Fruit fly (Drosophila melanogaster) whole organism, embryonic: ENCODE data around the gene Grip75.

Experiments
- Adf1 ChIP-seq: fragments of 200-800 bp; sonication (Bioruptor generic); IDR thresholded peaks from 2 replicates; pipeline ENCODE4 v1.3.6; 2022; ENCODE audit warnings: missing biosample characterization, missing genetic modification characterization
- Aef1 ChIP-seq: fragments of 200-800 bp; sonication (Bioruptor generic); IDR thresholded peaks from 3 replicates; pipeline ENCODE4 v1.3.6; 2022; ENCODE audit warnings: missing biosample characterization, missing genetic modification characterization
- Atf3 ChIP-seq: fragments of 200-800 bp; sonication (Bioruptor generic); optimal IDR thresholded peaks from 3 replicates; lab custom pipeline; 2016; ENCODE audit warnings: missing biosample characterization, missing genetic modification characterization
- BEAF-32 ChIP-seq: fragments of 200-800 bp; sonication (Bioruptor generic); optimal IDR thresholded peaks from 3 replicates; lab custom pipeline; 2017; ENCODE audit warnings: missing biosample characterization, missing genetic modification characterization, mild to moderate bottlenecking, moderate library complexity, missing genetic modification reagents
- Bteb2 ChIP-seq: fragments of 200-800 bp; sonication (Bioruptor generic); optimal IDR thresholded peaks from 2 replicates; lab custom pipeline; 2016; ENCODE audit warnings: missing biosample characterization, missing genetic modification characterization
- CG10209 ChIP-seq: fragments of 200-800 bp; sonication (Bioruptor generic); optimal IDR thresholded peaks from 3 replicates; lab custom pipeline; 2017; ENCODE audit warnings: missing biosample characterization, mild to moderate bottlenecking, missing genetic modification characterization, missing genetic modification reagents
- CG10267 ChIP-seq: fragments of 200-800 bp; sonication (Bioruptor generic); optimal IDR thresholded peaks from 2 replicates; lab custom pipeline; 2018; ENCODE audit warnings: missing biosample characterization, mild to moderate bottlenecking, missing genetic modification characterization, moderate library complexity
- CG12236 ChIP-seq: fragments of 200-800 bp; sonication (Bioruptor generic); optimal IDR thresholded peaks from 2 replicates; lab custom pipeline; 2016; ENCODE audit warnings: missing biosample characterization, missing genetic modification characterization
- CG12391 ChIP-seq: fragments of 200-800 bp; sonication (Bioruptor generic); optimal IDR thresholded peaks from 3 replicates; lab custom pipeline; 2018; ENCODE audit warnings: missing biosample characterization, mild to moderate bottlenecking, missing genetic modification characterization, moderate library complexity
- CG13424 ChIP-seq: fragments of 200-800 bp; sonication (Bioruptor generic); optimal IDR thresholded peaks from 2 replicates; lab custom pipeline; 2019; ENCODE audit warnings: missing biosample characterization, mild to moderate bottlenecking, missing genetic modification characterization, moderate library complexity
- CG14965 ChIP-seq: fragments of 200-800 bp; sonication (Bioruptor generic); optimal IDR thresholded peaks from 2 replicates; lab custom pipeline; 2016; ENCODE audit warnings: missing biosample characterization, missing genetic modification characterization, borderline replicate concordance
- CG1647 ChIP-seq: fragments of 200-800 bp; sonication (Bioruptor generic); optimal IDR thresholded peaks from 3 replicates; lab custom pipeline; 2016; ENCODE audit warnings: missing biosample characterization, missing genetic modification characterization
- CG16815 ChIP-seq: fragments of 200-800 bp; sonication (Bioruptor generic); optimal IDR thresholded peaks from 3 replicates; lab custom pipeline; 2017; ENCODE audit warnings: missing biosample characterization, mild to moderate bottlenecking, missing genetic modification characterization
- CG31365 ChIP-seq: fragments of 200-800 bp; sonication (Bioruptor generic); optimal IDR thresholded peaks from 2 replicates; lab custom pipeline; 2018; ENCODE audit warnings: missing biosample characterization, mild to moderate bottlenecking, missing genetic modification characterization
- CG32532 ChIP-seq: fragments of 200-800 bp; sonication (Bioruptor generic); IDR thresholded peaks from 2 replicates; pipeline ENCODE4 v1.3.6; 2022; ENCODE audit warnings: missing biosample characterization, missing genetic modification characterization
- CG3847 ChIP-seq: fragments of 200-800 bp; sonication (Bioruptor generic); IDR thresholded peaks from 2 replicates; pipeline ENCODE4 v1.3.6; 2022; ENCODE audit warnings: missing biosample characterization, missing genetic modification characterization
- CG43689 ChIP-seq: fragments of 200-800 bp; sonication (Bioruptor generic); IDR thresholded peaks from 2 replicates; pipeline ENCODE4 v1.3.6; 2022; ENCODE audit warnings: missing biosample characterization, missing genetic modification characterization
- CG5245 ChIP-seq: fragments of 200-800 bp; sonication (Bioruptor generic); optimal IDR thresholded peaks from 3 replicates; lab custom pipeline; 2016; ENCODE audit warnings: missing biosample characterization, missing genetic modification characterization
- CG8478 ChIP-seq: fragments of >200 bp; optimal IDR thresholded peaks from 2 replicates; lab custom pipeline; 2018
- CG8765 ChIP-seq: fragments of 200-800 bp; sonication (Bioruptor generic); IDR thresholded peaks from 2 replicates; pipeline ENCODE4 v1.3.6; 2022; ENCODE audit warnings: missing biosample characterization, missing genetic modification characterization
- CG9215 ChIP-seq: fragments of 200-800 bp; sonication (Bioruptor generic); IDR thresholded peaks from 2 replicates; pipeline ENCODE4 v1.3.6; 2022; ENCODE audit warnings: missing biosample characterization, missing genetic modification characterization
- Doc3 ChIP-seq: fragments of 200-800 bp; sonication (Bioruptor generic); IDR thresholded peaks from 3 replicates; pipeline ENCODE4 v1.3.6; 2022; ENCODE audit warnings: missing biosample characterization, missing genetic modification characterization; ENCODE audit not compliant: partially characterized antibody
- HLHmδ ChIP-seq: fragments of 200-800 bp; sonication (Bioruptor generic); optimal IDR thresholded peaks from 2 replicates; lab custom pipeline; 2018; ENCODE audit warnings: missing biosample characterization, mild to moderate bottlenecking, missing genetic modification characterization, moderate library complexity
- Hr39 ChIP-seq: fragments of >200 bp; optimal IDR thresholded peaks from 2 replicates; lab custom pipeline; 2017
- Mad ChIP-seq: fragments of 200-800 bp; sonication (Bioruptor generic); optimal IDR thresholded peaks from 2 replicates; lab custom pipeline; 2016; ENCODE audit warnings: missing biosample characterization, missing genetic modification characterization
- Med ChIP-seq: fragments of 200-800 bp; sonication (Bioruptor generic); peaks from one replicate; lab custom pipeline; 2016; ENCODE audit warnings: missing biosample characterization, missing genetic modification characterization, mild to moderate bottlenecking, inconsistent platforms, moderate library complexity
- NK7.1 ChIP-seq: fragments of 200-800 bp; sonication (Bioruptor generic); optimal IDR thresholded peaks from 3 replicates; lab custom pipeline; 2016; ENCODE audit warnings: missing biosample characterization, missing genetic modification characterization
- Oaz ChIP-seq: fragments of 200-800 bp; sonication (Bioruptor generic); IDR thresholded peaks from 2 replicates; pipeline ENCODE4 v1.3.6; 2022; ENCODE audit warnings: missing biosample characterization, missing genetic modification characterization
- Optix ChIP-seq: fragments of 200-800 bp; sonication (Bioruptor generic); IDR thresholded peaks from 3 replicates; pipeline ENCODE4 v1.3.6; 2022; ENCODE audit warnings: missing biosample characterization, missing genetic modification characterization
- Pdp1 ChIP-seq, 2 experiments: fragments of 200-800 bp; sonication (Bioruptor generic); optimal IDR thresholded peaks; 3 replicates each; lab custom pipeline; 2016; ENCODE audit warnings: missing biosample characterization in 2 of 2, missing genetic modification characterization in 2 of 2, mild to moderate bottlenecking in 1 of 2, moderate library complexity in 1 of 2
- YL-1 ChIP-seq: fragments of 200-800 bp; sonication (Bioruptor generic); optimal IDR thresholded peaks from 3 replicates; lab custom pipeline; 2017; ENCODE audit warnings: missing biosample characterization, mild to moderate bottlenecking, missing genetic modification characterization
- bigmax ChIP-seq: fragments of 200-800 bp; sonication (Bioruptor generic); optimal IDR thresholded peaks from 2 replicates; lab custom pipeline; 2018; ENCODE audit warnings: missing biosample characterization, mild to moderate bottlenecking, missing genetic modification characterization
- cas ChIP-seq: fragments of 200-800 bp; sonication (Bioruptor generic); IDR thresholded peaks from 2 replicates; pipeline ENCODE4 v1.3.6; 2022; ENCODE audit warnings: missing biosample characterization, missing genetic modification characterization
- chn ChIP-seq: fragments of 200-800 bp; sonication (Bioruptor generic); optimal IDR thresholded peaks from 2 replicates; lab custom pipeline; 2016; ENCODE audit warnings: missing biosample characterization, missing genetic modification characterization
- corto ChIP-seq: fragments of 200-800 bp; sonication (Bioruptor generic); optimal IDR thresholded peaks from 2 replicates; lab custom pipeline; 2016; ENCODE audit warnings: missing biosample characterization, mild to moderate bottlenecking, missing genetic modification characterization, moderate library complexity
- croc ChIP-seq: fragments of 200-800 bp; sonication (Bioruptor generic); conservative IDR thresholded peaks from 3 replicates; pipeline ENCODE4 v1.3.6; 2022; ENCODE audit warnings: missing biosample characterization, missing genetic modification characterization
- disco-r ChIP-seq: fragments of 200-800 bp; sonication (Bioruptor generic); optimal IDR thresholded peaks from 2 replicates; lab custom pipeline; 2016; ENCODE audit warnings: missing biosample characterization, missing genetic modification characterization
- ham ChIP-seq: fragments of 200-800 bp; sonication (Bioruptor generic); IDR thresholded peaks from 2 replicates; pipeline ENCODE4 v1.3.6; 2022; ENCODE audit warnings: missing biosample characterization, missing genetic modification characterization
- her ChIP-seq: fragments of 200-800 bp; sonication (Bioruptor generic); optimal IDR thresholded peaks from 2 replicates; lab custom pipeline; 2016; ENCODE audit warnings: missing biosample characterization, missing genetic modification characterization
- inv ChIP-seq: fragments of 200-800 bp; sonication (Bioruptor generic); IDR thresholded peaks from 2 replicates; pipeline ENCODE4 v1.3.6; 2022; ENCODE audit warnings: missing biosample characterization, missing genetic modification characterization; ENCODE audit not compliant: partially characterized antibody
- klu ChIP-seq: fragments of 200-800 bp; sonication (Bioruptor generic); IDR thresholded peaks from 2 replicates; pipeline ENCODE4 v1.3.6; 2022; ENCODE audit warnings: missing biosample characterization, missing genetic modification characterization
- lbe ChIP-seq: fragments of 200-800 bp; sonication (Bioruptor generic); optimal IDR thresholded peaks from 2 replicates; lab custom pipeline; 2016; ENCODE audit warnings: missing biosample characterization, mild to moderate bottlenecking, missing genetic modification characterization
- mirr ChIP-seq: fragments of 200-800 bp; sonication (Bioruptor generic); optimal IDR thresholded peaks from 3 replicates; lab custom pipeline; 2018; ENCODE audit warnings: missing biosample characterization, mild to moderate bottlenecking, missing genetic modification characterization
- nerfin-1 ChIP-seq: fragments of 200-800 bp; sonication (Bioruptor generic); optimal IDR thresholded peaks from 3 replicates; lab custom pipeline; 2019; ENCODE audit warnings: missing biosample characterization, mild to moderate bottlenecking, missing genetic modification characterization, moderate library complexity
- p53 ChIP-seq: fragments of 200-800 bp; sonication (Bioruptor generic); optimal IDR thresholded peaks from 2 replicates; lab custom pipeline; 2016; ENCODE audit warnings: missing biosample characterization, missing genetic modification characterization
- phol ChIP-seq: fragments of 200-800 bp; sonication (Bioruptor generic); optimal IDR thresholded peaks from 3 replicates; lab custom pipeline; 2018; ENCODE audit warnings: missing biosample characterization, mild to moderate bottlenecking, missing genetic modification characterization, moderate library complexity
- pita ChIP-seq: fragments of 200-800 bp; sonication (Bioruptor generic); optimal IDR thresholded peaks from 2 replicates; lab custom pipeline; 2017; ENCODE audit warnings: missing biosample characterization, mild to moderate bottlenecking, missing genetic modification characterization
- sob ChIP-seq: fragments of 200-800 bp; sonication (Bioruptor generic); IDR thresholded peaks from 2 replicates; pipeline ENCODE4 v1.3.6; 2022; ENCODE audit warnings: missing biosample characterization, missing genetic modification characterization
- trh ChIP-seq: fragments of 200-800 bp; sonication (Bioruptor generic); optimal IDR thresholded peaks from 2 replicates; lab custom pipeline; 2016; ENCODE audit warnings: missing biosample characterization, missing genetic modification characterization
- ttk ChIP-seq: fragments of 200-800 bp; sonication (Bioruptor generic); IDR thresholded peaks from 2 replicates; pipeline ENCODE4 v2.1.2; 2022; ENCODE audit warnings: missing biosample characterization, missing genetic modification characterization
- tx ChIP-seq: fragments of 200-800 bp; sonication (Bioruptor generic); optimal IDR thresholded peaks from 2 replicates; lab custom pipeline; 2016; ENCODE audit warnings: missing biosample characterization, missing genetic modification characterization

Gene Grip75

dm6 chr2L:10516470-10517048 is 33.5 kb downstream of the Grip75 start (continued):
- TF ChIP-seq HLHmδ (GFP tag; lab: Kevin White, UChicago) = no peak
- peak; percentile 55 for TF ChIP-seq BEAF-32 (GFP tag; lab: Kevin White, UChicago)
- TF ChIP-seq CG13424 (tag; lab: Kevin White, UChicago) = peak; percentile 51
- no peak for TF ChIP-seq p53 (GFP tag; lab: Kevin White, UChicago)
- TF ChIP-seq phol (tag; lab: Kevin White, UChicago) = peak; percentile 38
- no peak for TF ChIP-seq corto (GFP tag; lab: Kevin White, UChicago)
- peak; percentile 93 for TF ChIP-seq Adf1
- peak; percentile 17 for TF ChIP-seq CG31365 (tag; lab: Kevin White, UChicago)
- TF ChIP-seq her = peak; percentile 64
- TF ChIP-seq ham (GFP tag; lab: Robert Waterston, UW) = no peak
- no peak for TF ChIP-seq croc (GFP tag; lab: Robert Waterston, UW)
- peak in 1 of 2 experiments; percentile 1 for TF ChIP-seq Pdp1 (GFP tag; optimal IDR thresholded peaks at IDR 0.05; lab: Kevin White, UChicago)
- no peak for TF ChIP-seq ttk (GFP tag; lab: Robert Waterston, UW)
- no peak for TF ChIP-seq CG14965
- no peak for TF ChIP-seq CG8765
- no peak for TF ChIP-seq Doc3 (GFP tag; lab: Robert Waterston, UW)
- peak; percentile 24 for TF ChIP-seq disco-r (GFP tag; lab: Kevin White, UChicago)
- TF ChIP-seq sob (GFP tag; lab: Robert Waterston, UW) = peak; percentile 38; the same call in 1 of the 2 replicates
- TF ChIP-seq Aef1 = 0 out of 3 replicates have a peak, but pooled peaks have one; percentile 9
- peak; percentile 35 for TF ChIP-seq Atf3 (GFP tag; lab: Kevin White, UChicago)
- TF ChIP-seq cas (GFP tag; lab: Robert Waterston, UW) = no peak
- peak; percentile 91 for TF ChIP-seq Med (GFP tag; lab: Kevin White, UChicago)
- TF ChIP-seq CG10267 (tag; lab: Kevin White, UChicago) = peak; percentile 10
- TF ChIP-seq CG12236 (GFP tag; lab: Kevin White, UChicago) = no peak
- TF ChIP-seq CG1647 (GFP tag; lab: Kevin White, UChicago) = no peak
- no peak for TF ChIP-seq trh
- peak; percentile 14 for TF ChIP-seq CG16815 (GFP tag; lab: Kevin White, UChicago)
- no peak for TF ChIP-seq YL-1
- no peak for TF ChIP-seq Mad
- TF ChIP-seq bigmax (GFP tag; lab: Kevin White, UChicago) = no peak
- TF ChIP-seq inv (GFP tag; lab: Robert Waterston, UW) = no peak
- TF ChIP-seq CG10209 (GFP tag; lab: Kevin White, UChicago) = no peak
- no peak for TF ChIP-seq pita (GFP tag; lab: Kevin White, UChicago)
- peak; percentile 36; the same call in 1 of the 2 replicates for TF ChIP-seq CG32532 (GFP tag; lab: Robert Waterston, UW)
- TF ChIP-seq chn = peak; percentile 0
- TF ChIP-seq NK7.1 (GFP tag; lab: Kevin White, UChicago) = peak; percentile 21
- TF ChIP-seq klu (GFP tag; lab: Robert Waterston, UW) = no peak
- TF ChIP-seq Bteb2 (GFP tag; lab: Kevin White, UChicago) = peak; percentile 14
- no peak for TF ChIP-seq CG3847 (GFP tag; lab: Robert Waterston, UW)
- TF ChIP-seq tx (GFP tag; lab: Kevin White, UChicago) = no peak
- TF ChIP-seq CG43689 (GFP tag; lab: Robert Waterston, UW) = no peak
- no peak for TF ChIP-seq CG9215
- peak; percentile 9 for TF ChIP-seq lbe
- TF ChIP-seq CG5245 (GFP tag; lab: Kevin White, UChicago) = no peak
- peak; percentile 31; the same call in 1 of the 2 replicates for TF ChIP-seq Oaz (GFP tag; lab: Robert Waterston, UW)
- no peak for TF ChIP-seq CG8478
- TF ChIP-seq nerfin-1 (tag; lab: Kevin White, UChicago) = no peak
- no peak for TF ChIP-seq Hr39
- TF ChIP-seq Optix (GFP tag; lab: Robert Waterston, UW) = 0 out of 3 replicates have a peak, but pooled peaks have one; percentile 49
- peak; percentile 27 for TF ChIP-seq CG12391 (tag; lab: Kevin White, UChicago)
- TF ChIP-seq mirr (GFP tag; lab: Kevin White, UChicago) = peak; percentile 47
